Worm (Caenorhabditis elegans) whole organism, late embryonic: ENCODE data around the gene srp-3.

Experiments
- C38D4.7 ChIP-seq: fragments of 200-800 bp; sonication (Bioruptor generic); optimal IDR thresholded peaks from 2 replicates; lab custom pipeline; 2018; ENCODE audit warnings: mild to moderate bottlenecking, missing genetic modification characterization, moderate library complexity, missing compliant biosample characterization
- ahr-1 ChIP-seq: sonication (generic microtip); optimal IDR thresholded peaks from 2 replicates; lab custom pipeline; 2016; ENCODE audit warnings: missing genetic modification characterization, missing compliant biosample characterization
- ceh-14 ChIP-seq: sonication (generic microtip); optimal IDR thresholded peaks from 2 replicates; lab custom pipeline; 2016; ENCODE audit warnings: missing genotype, missing genetic modification characterization, missing compliant biosample characterization
- ceh-19 ChIP-seq: fragments of 200-800 bp; sonication (Bioruptor generic); optimal IDR thresholded peaks from 2 replicates; lab custom pipeline; 2018; ENCODE audit warnings: mild to moderate bottlenecking, missing genetic modification characterization, missing compliant biosample characterization
- ets-4 ChIP-seq: sonication (generic microtip); optimal IDR thresholded peaks from 2 replicates; lab custom pipeline; 2016; ENCODE audit warnings: missing genetic modification characterization, missing compliant biosample characterization
- eyg-1 ChIP-seq: sonication (generic microtip); optimal IDR thresholded peaks from 2 replicates; lab custom pipeline; 2016; ENCODE audit warnings: missing genotype, missing genetic modification characterization, missing compliant biosample characterization
- madf-2 ChIP-seq: sonication (generic microtip); optimal IDR thresholded peaks from 2 replicates; lab custom pipeline; 2017; ENCODE audit warnings: missing genetic modification characterization, missing compliant biosample characterization
- mec-3 ChIP-seq: sonication (generic microtip); optimal IDR thresholded peaks from 2 replicates; lab custom pipeline; 2016; ENCODE audit warnings: borderline replicate concordance, missing genetic modification characterization, missing compliant biosample characterization
- nhr-11 ChIP-seq: fragments of 150-350 bp; optimal IDR thresholded peaks from 2 replicates; lab custom pipeline; 2014; ENCODE audit warnings: missing biosample characterization, missing genetic modification characterization
- pax-1 ChIP-seq: fragments of 150-350 bp; optimal IDR thresholded peaks from 2 replicates; lab custom pipeline; 2014; ENCODE audit warnings: missing biosample characterization, missing genetic modification characterization
- pqm-1 ChIP-seq: sonication (generic microtip); optimal IDR thresholded peaks from 2 replicates; lab custom pipeline; 2016; ENCODE audit warnings: missing genetic modification characterization, missing compliant biosample characterization
- sox-2 ChIP-seq: fragments of 200-800 bp; sonication (Bioruptor generic); IDR thresholded peaks from 2 replicates; pipeline ENCODE4 v1.3.6; 2022; ENCODE audit warnings: missing genetic modification reagents, missing genetic modification characterization, missing compliant biosample characterization

DNA sequence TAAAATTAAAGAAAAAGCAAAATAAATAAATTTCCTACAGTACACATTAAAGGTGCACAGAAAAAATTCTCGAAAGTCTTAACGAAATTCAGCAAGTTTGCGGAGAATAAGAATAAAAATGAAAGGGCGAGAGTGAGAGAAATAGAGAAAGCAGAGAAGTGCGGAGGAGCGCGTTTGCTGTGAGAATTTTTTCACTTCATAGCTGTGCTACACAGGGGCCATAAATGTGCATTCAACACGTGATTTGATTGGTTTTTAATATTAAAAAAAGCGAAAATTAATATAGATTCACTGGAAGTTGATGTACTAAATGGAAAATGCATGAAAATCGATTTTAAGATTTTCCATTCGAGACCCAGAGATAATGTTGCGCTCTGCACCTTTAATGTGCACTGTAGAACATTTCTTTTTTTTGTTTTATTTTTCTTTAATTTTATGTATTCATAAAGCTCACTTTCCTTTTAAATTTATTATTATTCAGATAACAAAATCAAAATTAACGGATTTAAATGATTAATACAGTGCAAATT is 9.5 kb downstream of the srp-3 start, which contains the start of gene Y32G9A.2:
- TF ChIP-seq eyg-1 (no peak), ahr-1 (tag; lab: Kevin White, UChicago) (no peak), ets-4 (tag; lab: Kevin White, UChicago) (no peak), sox-2 (GFP tag; lab: Robert Waterston, UW) (no peak), mec-3 (tag; lab: Kevin White, UChicago) (no peak), madf-2 (tag; lab: Kevin White, UChicago) (no peak), ceh-19 (GFP tag; lab: Kevin White, UChicago) (no peak), C38D4.7 (no peak), pax-1 (tag; lab: Kevin White, UChicago) (no peak), nhr-11 (tag; lab: Kevin White, UChicago) (no peak), ceh-14 (tag; lab: Kevin White, UChicago) (no peak), pqm-1 (no peak)
